Fruit fly (Drosophila melanogaster) whole organism, embryonic: ENCODE results near the gene CG13670.

ENCODE experiments used
- Abd-B ChIP-seq: fragments of 200-800 bp; sonication (Bioruptor generic); optimal IDR thresholded peaks from 2 replicates; lab custom pipeline; 2018; ENCODE audit warnings: missing biosample characterization, mild to moderate bottlenecking, missing genetic modification characterization, moderate library complexity
- Adf1 ChIP-seq: fragments of 200-800 bp; sonication (Bioruptor generic); IDR thresholded peaks from 2 replicates; pipeline ENCODE4 v1.3.6; 2022; ENCODE audit warnings: missing biosample characterization, missing genetic modification characterization
- CG10147 ChIP-seq: fragments of 200-800 bp; sonication (Bioruptor generic); optimal IDR thresholded peaks from 2 replicates; lab custom pipeline; 2019; ENCODE audit warnings: missing biosample characterization, mild to moderate bottlenecking, missing genetic modification characterization, moderate library complexity
- CG10979 ChIP-seq: fragments of 200-800 bp; sonication (Bioruptor generic); optimal IDR thresholded peaks from 2 replicates; lab custom pipeline; 2018; ENCODE audit warnings: missing biosample characterization, mild to moderate bottlenecking, missing genetic modification characterization, moderate library complexity
- CG11456 ChIP-seq: fragments of 200-800 bp; sonication (Bioruptor generic); IDR thresholded peaks from 3 replicates; pipeline ENCODE4 v1.3.6; 2022; ENCODE audit warnings: missing biosample characterization, missing genetic modification characterization
- CG11695 ChIP-seq: fragments of 200-800 bp; sonication (Bioruptor generic); IDR thresholded peaks from 3 replicates; pipeline ENCODE4 v1.3.6; 2022; ENCODE audit warnings: missing biosample characterization, missing genetic modification characterization
- CG12942 ChIP-seq: fragments of 200-800 bp; sonication (Bioruptor generic); optimal IDR thresholded peaks from 3 replicates; lab custom pipeline; 2016; ENCODE audit warnings: missing biosample characterization, missing genetic modification characterization
- CG13894 ChIP-seq: fragments of 200-800 bp; sonication (Bioruptor generic); optimal IDR thresholded peaks from 3 replicates; lab custom pipeline; 2018; ENCODE audit warnings: missing biosample characterization, mild to moderate bottlenecking, missing genetic modification characterization, moderate library complexity
- CG14441 ChIP-seq: fragments of 200-800 bp; sonication (Bioruptor generic); IDR thresholded peaks from 2 replicates; pipeline ENCODE4 v1.3.6; 2022; ENCODE audit warnings: missing biosample characterization, missing genetic modification characterization
- CG14667 ChIP-seq: fragments of 200-800 bp; sonication (Bioruptor generic); IDR thresholded peaks from 2 replicates; pipeline ENCODE4 v1.3.6; 2022; ENCODE audit warnings: missing biosample characterization, missing genetic modification characterization
- CG15073 ChIP-seq: fragments of 200-800 bp; sonication (Bioruptor generic); optimal IDR thresholded peaks from 2 replicates; lab custom pipeline; 2016; ENCODE audit warnings: missing biosample characterization, missing genetic modification characterization
- CG1603 ChIP-seq: fragments of 200-800 bp; sonication (Bioruptor generic); optimal IDR thresholded peaks from 2 replicates; lab custom pipeline; 2019; ENCODE audit warnings: missing biosample characterization, mild to moderate bottlenecking, missing genetic modification characterization, moderate library complexity
- CG17612 ChIP-seq: fragments of 200-800 bp; sonication (Bioruptor generic); IDR thresholded peaks from 2 replicates; pipeline ENCODE4 v1.3.6; 2022; ENCODE audit warnings: missing biosample characterization, missing genetic modification characterization
- CG2875 ChIP-seq: fragments of 200-800 bp; sonication (Bioruptor generic); optimal IDR thresholded peaks from 2 replicates; lab custom pipeline; 2017; ENCODE audit warnings: missing biosample characterization, mild to moderate bottlenecking, missing genetic modification characterization, missing genetic modification reagents
- CG34422 ChIP-seq: fragments of 200-800 bp; sonication (Bioruptor generic); IDR thresholded peaks from 3 replicates; pipeline ENCODE4 v1.3.6; 2022; ENCODE audit warnings: missing biosample characterization, missing genetic modification characterization
- CG4282 ChIP-seq: fragments of 200-800 bp; sonication (Bioruptor generic); optimal IDR thresholded peaks from 2 replicates; lab custom pipeline; 2016; ENCODE audit warnings: missing biosample characterization, missing genetic modification characterization
- CG4360 ChIP-seq: fragments of 200-800 bp; sonication (Bioruptor generic); IDR thresholded peaks from 2 replicates; pipeline ENCODE4 v1.3.6; 2022; ENCODE audit warnings: missing biosample characterization, missing genetic modification characterization
- CG4424 ChIP-seq: fragments of 200-800 bp; sonication (Bioruptor generic); optimal IDR thresholded peaks from 3 replicates; lab custom pipeline; 2016; ENCODE audit warnings: missing biosample characterization, missing genetic modification characterization
- CG6175 ChIP-seq: fragments of 200-800 bp; sonication (Bioruptor generic); IDR thresholded peaks from 3 replicates; pipeline ENCODE4 v1.3.6; 2022; ENCODE audit warnings: missing biosample characterization, missing genetic modification characterization
- CG6654 ChIP-seq: fragments of 200-800 bp; sonication (Bioruptor generic); optimal IDR thresholded peaks from 2 replicates; lab custom pipeline; 2017; ENCODE audit warnings: missing biosample characterization, mild to moderate bottlenecking, missing genetic modification characterization
- CG8359 ChIP-seq: fragments of 200-800 bp; sonication (Bioruptor generic); optimal IDR thresholded peaks from 2 replicates; lab custom pipeline; 2017; ENCODE audit warnings: missing biosample characterization, mild to moderate bottlenecking, missing genetic modification characterization, borderline replicate concordance
- Dad ChIP-seq: fragments of 200-800 bp; sonication (Bioruptor generic); optimal IDR thresholded peaks from 3 replicates; lab custom pipeline; 2016; ENCODE audit warnings: missing biosample characterization, missing genetic modification characterization
- HLH3B ChIP-seq: fragments of 200-800 bp; sonication (Bioruptor generic); IDR thresholded peaks from 2 replicates; pipeline ENCODE4 v1.3.6; 2022; ENCODE audit warnings: missing biosample characterization, missing genetic modification characterization
- Hey ChIP-seq: fragments of 200-800 bp; sonication (Bioruptor generic); optimal IDR thresholded peaks from 3 replicates; lab custom pipeline; 2018; ENCODE audit warnings: missing biosample characterization, mild to moderate bottlenecking, missing genetic modification characterization
- Lpt ChIP-seq: fragments of >200 bp; optimal IDR thresholded peaks from 2 replicates; lab custom pipeline; 2018; ENCODE audit warnings: missing biosample characterization, missing genetic modification characterization
- Mad ChIP-seq: fragments of 200-800 bp; sonication (Bioruptor generic); optimal IDR thresholded peaks from 2 replicates; lab custom pipeline; 2016; ENCODE audit warnings: missing biosample characterization, missing genetic modification characterization
- Mrtf ChIP-seq: fragments of 200-800 bp; sonication (Bioruptor generic); IDR thresholded peaks from 3 replicates; pipeline ENCODE4 v1.3.6; 2022; ENCODE audit warnings: missing biosample characterization, missing genetic modification characterization
- Poxn ChIP-seq: fragments of 200-800 bp; sonication (Bioruptor generic); IDR thresholded peaks from 2 replicates; pipeline ENCODE4 v1.3.6; 2022; ENCODE audit warnings: missing biosample characterization, missing genetic modification characterization
- Side ChIP-seq: fragments of 200-800 bp; sonication (Bioruptor generic); optimal IDR thresholded peaks from 2 replicates; lab custom pipeline; 2016; ENCODE audit warnings: missing biosample characterization, missing genetic modification characterization
- Six4 ChIP-seq: fragments of 200-800 bp; sonication (Bioruptor generic); optimal IDR thresholded peaks from 2 replicates; lab custom pipeline; 2016; ENCODE audit warnings: missing biosample characterization, missing genetic modification characterization
- Tbp ChIP-seq: fragments of >200 bp; optimal IDR thresholded peaks from 2 replicates; lab custom pipeline; 2018; ENCODE audit warnings: missing biosample characterization, missing genetic modification characterization
- Xrp1 ChIP-seq: fragments of 200-800 bp; sonication (Bioruptor generic); IDR thresholded peaks from 2 replicates; pipeline ENCODE4 v1.3.6; 2022; ENCODE audit warnings: missing biosample characterization, missing genetic modification characterization
- ap ChIP-seq: fragments of 200-800 bp; sonication (Bioruptor generic); IDR thresholded peaks from 2 replicates; pipeline ENCODE4 v1.3.6; 2022; ENCODE audit warnings: missing biosample characterization, missing genetic modification characterization
- cas ChIP-seq: fragments of 200-800 bp; sonication (Bioruptor generic); IDR thresholded peaks from 2 replicates; pipeline ENCODE4 v1.3.6; 2022; ENCODE audit warnings: missing biosample characterization, missing genetic modification characterization
- corto ChIP-seq: fragments of 200-800 bp; sonication (Bioruptor generic); optimal IDR thresholded peaks from 2 replicates; lab custom pipeline; 2016; ENCODE audit warnings: missing biosample characterization, mild to moderate bottlenecking, missing genetic modification characterization, moderate library complexity
- crol ChIP-seq: fragments of 200-800 bp; sonication (Bioruptor generic); IDR thresholded peaks from 2 replicates; pipeline ENCODE4 v1.3.6; 2022; ENCODE audit warnings: missing biosample characterization, missing genetic modification characterization
- dmrt11E ChIP-seq: fragments of 200-800 bp; sonication (Bioruptor generic); optimal IDR thresholded peaks from 3 replicates; lab custom pipeline; 2018; ENCODE audit warnings: missing biosample characterization, mild to moderate bottlenecking, missing genetic modification characterization, moderate library complexity
- gsb-n ChIP-seq: fragments of 200-800 bp; sonication (Bioruptor generic); optimal IDR thresholded peaks from 3 replicates; lab custom pipeline; 2018; ENCODE audit warnings: missing biosample characterization, mild to moderate bottlenecking, missing genetic modification characterization
- jigr1 ChIP-seq: fragments of 200-800 bp; sonication (Bioruptor generic); IDR thresholded peaks from 3 replicates; pipeline ENCODE4 v1.3.6; 2022; ENCODE audit warnings: missing biosample characterization, missing genetic modification characterization
- kni ChIP-seq: fragments of 200-800 bp; sonication (Bioruptor generic); optimal IDR thresholded peaks from 3 replicates; lab custom pipeline; 2017; ENCODE audit warnings: mild to moderate bottlenecking, missing biosample characterization, missing genetic modification reagents, missing genetic modification characterization
- lmd ChIP-seq: fragments of 200-800 bp; sonication (Bioruptor generic); IDR thresholded peaks from 2 replicates; pipeline ENCODE4 v1.3.6; 2022; ENCODE audit warnings: missing biosample characterization, missing genetic modification characterization
- nom ChIP-seq: fragments of 200-800 bp; sonication (Bioruptor generic); optimal IDR thresholded peaks from 2 replicates; lab custom pipeline; 2017; ENCODE audit warnings: missing biosample characterization, missing genetic modification characterization, mild to moderate bottlenecking, moderate library complexity, missing genetic modification reagents
- pfk ChIP-seq: fragments of 200-800 bp; sonication (Bioruptor generic); optimal IDR thresholded peaks from 2 replicates; lab custom pipeline; 2018; ENCODE audit warnings: missing biosample characterization, mild to moderate bottlenecking, missing genetic modification characterization, moderate library complexity
- pho ChIP-seq: fragments of 200-800 bp; sonication (Bioruptor generic); optimal IDR thresholded peaks from 2 replicates; lab custom pipeline; 2016; ENCODE audit warnings: missing biosample characterization, missing genetic modification characterization
- sd ChIP-seq: fragments of 200-800 bp; sonication (Bioruptor generic); optimal IDR thresholded peaks from 3 replicates; lab custom pipeline; 2018; ENCODE audit warnings: missing biosample characterization, mild to moderate bottlenecking, missing genetic modification characterization, moderate library complexity
- sima ChIP-seq: fragments of 200-800 bp; sonication (Bioruptor generic); optimal IDR thresholded peaks from 2 replicates; lab custom pipeline; 2016; ENCODE audit warnings: missing biosample characterization, missing genetic modification characterization
- sna ChIP-seq: fragments of 200-800 bp; sonication (Bioruptor generic); IDR thresholded peaks from 2 replicates; pipeline ENCODE4 v1.3.6; 2022; ENCODE audit warnings: missing biosample characterization, missing genetic modification characterization; ENCODE audit not compliant: partially characterized antibody
- tx ChIP-seq: fragments of 200-800 bp; sonication (Bioruptor generic); optimal IDR thresholded peaks from 2 replicates; lab custom pipeline; 2016; ENCODE audit warnings: missing biosample characterization, missing genetic modification characterization
- vvl ChIP-seq: fragments of 200-800 bp; sonication (Bioruptor generic); IDR thresholded peaks from 2 replicates; pipeline ENCODE4 v1.3.6; 2022; ENCODE audit warnings: missing biosample characterization, missing genetic modification characterization
- wor ChIP-seq: fragments of 200-800 bp; sonication (Bioruptor generic); IDR thresholded peaks from 2 replicates; pipeline ENCODE4 v1.3.6; 2022; ENCODE audit warnings: missing biosample characterization, missing genetic modification characterization

The CG13670 gene

DNA sequence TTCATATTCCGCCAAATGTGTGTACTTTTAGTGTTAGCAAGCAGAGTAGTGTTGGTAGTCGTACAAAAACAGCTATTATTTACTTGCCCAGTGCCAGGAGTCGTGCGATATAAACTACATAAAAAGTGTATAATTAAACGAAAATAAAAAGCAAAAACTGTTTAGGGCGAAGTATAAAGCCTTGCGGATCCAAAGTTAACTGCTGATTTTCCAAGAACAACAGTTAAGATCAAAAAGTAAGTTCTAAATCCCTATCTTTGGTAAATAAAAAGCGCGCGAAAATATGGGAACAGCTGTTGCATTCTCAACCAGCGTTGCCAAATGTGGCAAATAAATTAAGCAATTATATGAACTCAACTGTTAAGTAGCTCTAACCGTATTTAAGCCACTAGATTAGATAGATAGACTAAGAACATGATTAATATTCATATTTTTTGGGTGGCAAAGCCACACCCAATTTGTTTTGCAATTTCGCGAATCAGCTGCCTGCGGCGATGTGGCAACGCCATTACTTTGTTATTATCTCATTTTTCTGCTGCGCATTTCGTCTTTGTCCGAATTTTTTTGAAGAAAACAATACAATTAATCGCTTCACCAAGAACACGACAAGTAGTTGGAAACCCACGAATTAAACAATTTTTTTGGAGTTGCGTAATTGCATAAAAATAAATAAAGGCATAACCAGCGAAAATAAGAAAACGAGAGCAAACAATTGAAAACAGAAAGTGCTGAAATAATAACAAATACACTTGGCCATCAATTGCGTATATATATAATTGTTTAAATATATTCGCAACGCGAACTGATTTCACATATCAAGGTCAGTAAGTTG lies 19.9 kb downstream of the CG13670 start, which contains the start of the genes Prim1 and CG7083 (continued):
- TF ChIP-seq nom (peak; percentile 39), Xrp1 (GFP tag; lab: Robert Waterston, UW) (peak; percentile 61), kni (GFP tag; lab: Kevin White, UChicago) (peak; percentile 39), CG6654 (no peak), Abd-B (peak; percentile 50), Tbp (GFP tag; lab: Kevin White, UChicago) (no peak), wor (GFP tag; lab: Robert Waterston, UW) (no peak), ap (GFP tag; lab: Robert Waterston, UW) (no peak), CG11695 (GFP tag; lab: Robert Waterston, UW) (0 out of 3 replicates have a peak, but pooled peaks have one; percentile 6), CG4424 (peak; percentile 64), dmrt11E (tag; lab: Kevin White, UChicago) (peak; percentile 47), CG4282 (GFP tag; lab: Kevin White, UChicago) (no peak), sna (no peak), CG34422 (GFP tag; lab: Robert Waterston, UW) (peak; percentile 79), gsb-n (tag; lab: Kevin White, UChicago) (peak; percentile 29), CG8359 (GFP tag; lab: Kevin White, UChicago) (no peak), CG6175 (no peak), Mad (GFP tag; lab: Kevin White, UChicago) (peak; percentile 53), sd (peak; percentile 99), sima (GFP tag; lab: Kevin White, UChicago) (no peak), Mrtf (GFP tag; lab: Robert Waterston, UW) (no peak), crol (GFP tag; lab: Robert Waterston, UW) (no peak), corto (GFP tag; lab: Kevin White, UChicago) (no peak), cas (GFP tag; lab: Robert Waterston, UW) (no peak), CG14667 (GFP tag; lab: Robert Waterston, UW) (no peak), vvl (GFP tag; lab: Robert Waterston, UW) (peak; percentile 62), Side (GFP tag; lab: Kevin White, UChicago) (peak; percentile 25), CG10147 (GFP tag; lab: Kevin White, UChicago) (peak; percentile 34), CG15073 (GFP tag; lab: Kevin White, UChicago) (no peak), CG11456 (GFP tag; lab: Robert Waterston, UW) (0 out of 3 replicates have a peak, but pooled peaks have one; percentile 8), CG17612 (no peak), Six4 (GFP tag; lab: Kevin White, UChicago) (peak; percentile 46), pfk (GFP tag; lab: Kevin White, UChicago) (no peak), Hey (no peak), Lpt (no peak), CG2875 (GFP tag; lab: Kevin White, UChicago) (no peak), Dad (peak; percentile 31), CG13894 (tag; lab: Kevin White, UChicago) (no peak), tx (GFP tag; lab: Kevin White, UChicago) (peak; percentile 66), Poxn (GFP tag; lab: Robert Waterston, UW) (no peak), CG10979 (tag; lab: Kevin White, UChicago) (peak; percentile 50), Adf1 (no peak), CG14441 (GFP tag; lab: Robert Waterston, UW) (no peak), pho (GFP tag; lab: Kevin White, UChicago) (peak; percentile 71), CG1603 (tag; lab: Kevin White, UChicago) (peak; percentile 87), CG4360 (GFP tag; lab: Robert Waterston, UW) (no peak), CG12942 (GFP tag; lab: Kevin White, UChicago) (peak; percentile 40), lmd (GFP tag; lab: Robert Waterston, UW) (no peak), HLH3B (GFP tag; lab: Robert Waterston, UW) (no peak; the same call in 1 of the 2 replicates), jigr1 (GFP tag; lab: Robert Waterston, UW) (no peak)
